Fruit fly (Drosophila melanogaster) whole organism, embryonic: ENCODE results near the gene Sfp33A2.

ENCODE experiments used
- Atf-2 ChIP-seq: fragments of 200-800 bp; sonication (Bioruptor generic); optimal IDR thresholded peaks from 2 replicates; lab custom pipeline; 2016; ENCODE audit warnings: missing biosample characterization, missing genetic modification characterization
- CG12236 ChIP-seq: fragments of 200-800 bp; sonication (Bioruptor generic); optimal IDR thresholded peaks from 2 replicates; lab custom pipeline; 2016; ENCODE audit warnings: missing biosample characterization, missing genetic modification characterization
- CG1233 ChIP-seq: fragments of 200-800 bp; sonication (Bioruptor generic); optimal IDR thresholded peaks from 4 replicates; lab custom pipeline; 2018; ENCODE audit warnings: missing biosample characterization, mild to moderate bottlenecking, missing genetic modification characterization
- CG12744 ChIP-seq: fragments of 200-800 bp; sonication (Bioruptor generic); optimal IDR thresholded peaks from 2 replicates; lab custom pipeline; 2016; ENCODE audit warnings: missing biosample characterization, missing genetic modification characterization
- CG14667 ChIP-seq: fragments of 200-800 bp; sonication (Bioruptor generic); IDR thresholded peaks from 2 replicates; pipeline ENCODE4 v1.3.6; 2022; ENCODE audit warnings: missing biosample characterization, missing genetic modification characterization
- CG17361 ChIP-seq: fragments of 200-800 bp; sonication (Bioruptor generic); IDR thresholded peaks from 3 replicates; pipeline ENCODE4 v1.3.6; 2022; ENCODE audit warnings: missing biosample characterization, missing genetic modification characterization
- CG17802 ChIP-seq: fragments of 200-800 bp; sonication (Bioruptor generic); optimal IDR thresholded peaks from 2 replicates; lab custom pipeline; 2018; ENCODE audit warnings: missing biosample characterization, mild to moderate bottlenecking, missing genetic modification characterization, moderate library complexity
- CG18011 ChIP-seq: fragments of 200-800 bp; sonication (Bioruptor generic); optimal IDR thresholded peaks from 2 replicates; lab custom pipeline; 2017; ENCODE audit warnings: missing biosample characterization, missing genetic modification characterization, mild to moderate bottlenecking, moderate library complexity, missing genotype
- CG2202 ChIP-seq: fragments of 200-800 bp; sonication (Bioruptor generic); optimal IDR thresholded peaks from 2 replicates; lab custom pipeline; 2018; ENCODE audit warnings: missing biosample characterization, mild to moderate bottlenecking, missing genetic modification characterization
- CG30020 ChIP-seq: fragments of 200-800 bp; optimal IDR thresholded peaks from 2 replicates; lab custom pipeline; 2019; ENCODE audit warnings: missing biosample characterization, mild to moderate bottlenecking, missing genetic modification characterization, moderate library complexity
- CG30431 ChIP-seq: fragments of 200-800 bp; sonication (Bioruptor generic); optimal IDR thresholded peaks from 2 replicates; lab custom pipeline; 2017; ENCODE audit warnings: missing biosample characterization, missing genetic modification characterization
- CG3407 ChIP-seq: fragments of 200-800 bp; sonication (Bioruptor generic); optimal IDR thresholded peaks from 2 replicates; lab custom pipeline; 2018; ENCODE audit warnings: missing biosample characterization, mild to moderate bottlenecking, missing genetic modification characterization
- CG7556 ChIP-seq: fragments of 200-800 bp; sonication (Bioruptor generic); optimal IDR thresholded peaks from 2 replicates; lab custom pipeline; 2017; ENCODE audit warnings: missing biosample characterization, mild to moderate bottlenecking, missing genetic modification characterization
- CG7987 ChIP-seq: fragments of 200-800 bp; sonication (Bioruptor generic); optimal IDR thresholded peaks from 2 replicates; lab custom pipeline; 2018; ENCODE audit warnings: missing biosample characterization, mild to moderate bottlenecking, missing genetic modification characterization, moderate library complexity
- CG8924 ChIP-seq: fragments of 200-800 bp; optimal IDR thresholded peaks from 3 replicates; lab custom pipeline; 2019; ENCODE audit warnings: missing biosample characterization, mild to moderate bottlenecking, missing genetic modification characterization, moderate library complexity
- CHES-1-like ChIP-seq: fragments of 200-800 bp; sonication (Bioruptor generic); optimal IDR thresholded peaks from 2 replicates; lab custom pipeline; 2016; ENCODE audit warnings: missing biosample characterization, missing genetic modification characterization
- D ChIP-seq, 2 experiments: fragments of 200-800 bp in 1 of 2; fragments of >200 bp in 1 of 2; sonication (Bioruptor generic) in 1 of 2; optimal IDR thresholded peaks; 2 replicates in 1 of 2; 3 replicates in 1 of 2; lab custom pipeline; 2017; ENCODE audit warnings: mild to moderate bottlenecking in 1 of 2, missing biosample characterization in 1 of 2, missing genetic modification characterization in 1 of 2, missing genetic modification reagents in 1 of 2
- Dip3 ChIP-seq: fragments of 200-800 bp; sonication (Bioruptor generic); optimal IDR thresholded peaks from 3 replicates; lab custom pipeline; 2016; ENCODE audit warnings: missing biosample characterization, missing genetic modification characterization
- Doc2 ChIP-seq: fragments of 200-800 bp; sonication (Bioruptor generic); IDR thresholded peaks from 2 replicates; pipeline ENCODE4 v1.3.6; 2022; ENCODE audit warnings: missing biosample characterization, missing genetic modification characterization
- GATAe ChIP-seq: fragments of 200-800 bp; sonication (Bioruptor generic); conservative IDR thresholded peaks from 2 replicates; pipeline ENCODE4 v1.3.6; 2022; ENCODE audit warnings: missing biosample characterization, missing genetic modification characterization
- HHEX ChIP-seq: fragments of 200-800 bp; sonication (Bioruptor generic); optimal IDR thresholded peaks from 3 replicates; lab custom pipeline; 2017; ENCODE audit warnings: missing biosample characterization, mild to moderate bottlenecking, missing genetic modification characterization, missing genetic modification reagents
- Hsf ChIP-seq: fragments of 200-800 bp; sonication (Bioruptor generic); optimal IDR thresholded peaks from 3 replicates; lab custom pipeline; 2016; ENCODE audit warnings: missing biosample characterization, missing genetic modification characterization
- Jarid2 ChIP-seq: fragments of 200-800 bp; sonication (Bioruptor generic); optimal IDR thresholded peaks from 3 replicates; lab custom pipeline; 2017; ENCODE audit warnings: mild to moderate bottlenecking, missing biosample characterization, missing genetic modification reagents, missing genetic modification characterization
- MESR4 ChIP-seq: fragments of 200-800 bp; sonication (Bioruptor generic); optimal IDR thresholded peaks from 2 replicates; lab custom pipeline; 2018; ENCODE audit warnings: missing biosample characterization, mild to moderate bottlenecking, missing genetic modification characterization, moderate library complexity
- Mrtf ChIP-seq: fragments of 200-800 bp; sonication (Bioruptor generic); IDR thresholded peaks from 3 replicates; pipeline ENCODE4 v1.3.6; 2022; ENCODE audit warnings: missing biosample characterization, missing genetic modification characterization
- NC2β ChIP-seq: fragments of 200-800 bp; sonication (Bioruptor generic); optimal IDR thresholded peaks from 2 replicates; lab custom pipeline; 2016; ENCODE audit warnings: missing biosample characterization, missing genetic modification characterization
- Neu2 ChIP-seq: fragments of 200-800 bp; sonication (Bioruptor generic); optimal IDR thresholded peaks from 3 replicates; lab custom pipeline; 2016; ENCODE audit warnings: missing biosample characterization, missing genetic modification characterization, borderline replicate concordance
- Sin3A ChIP-seq: fragments of >200 bp; optimal IDR thresholded peaks from 2 replicates; lab custom pipeline; 2018
- Usf ChIP-seq: fragments of 200-800 bp; sonication (Bioruptor generic); optimal IDR thresholded peaks from 2 replicates; lab custom pipeline; 2017; ENCODE audit warnings: missing genotype, missing biosample characterization, missing genetic modification characterization
- bbx ChIP-seq: fragments of 200-800 bp; sonication (Bioruptor generic); IDR thresholded peaks from 2 replicates; pipeline ENCODE4 v1.3.6; 2022; ENCODE audit warnings: missing biosample characterization, missing genetic modification characterization; ENCODE audit not compliant: partially characterized antibody
- br ChIP-seq: fragments of >200 bp; optimal IDR thresholded peaks from 2 replicates; lab custom pipeline; 2017
- cg ChIP-seq: fragments of 200-800 bp; sonication (Bioruptor generic); optimal IDR thresholded peaks from 3 replicates; lab custom pipeline; 2019; ENCODE audit warnings: missing biosample characterization, mild to moderate bottlenecking, missing genetic modification characterization, moderate library complexity
- crp ChIP-seq, 2 experiments: fragments of 200-800 bp; sonication (Bioruptor generic); optimal IDR thresholded peaks; 2 replicates in 1 of 2; 3 replicates in 1 of 2; lab custom pipeline; 2017; ENCODE audit warnings: missing biosample characterization in 2 of 2, missing genetic modification characterization in 2 of 2, mild to moderate bottlenecking in 1 of 2, moderate library complexity in 1 of 2
- danr ChIP-seq: fragments of 200-800 bp; sonication (Bioruptor generic); IDR thresholded peaks from 2 replicates; pipeline ENCODE4 v1.3.6; 2022; ENCODE audit warnings: missing biosample characterization, missing genetic modification characterization
- disco-r ChIP-seq: fragments of 200-800 bp; sonication (Bioruptor generic); optimal IDR thresholded peaks from 2 replicates; lab custom pipeline; 2016; ENCODE audit warnings: missing biosample characterization, missing genetic modification characterization
- ems ChIP-seq: fragments of 200-800 bp; sonication (Bioruptor generic); optimal IDR thresholded peaks from 3 replicates; lab custom pipeline; 2016; ENCODE audit warnings: missing biosample characterization, missing genetic modification characterization
- ham ChIP-seq: fragments of 200-800 bp; sonication (Bioruptor generic); IDR thresholded peaks from 2 replicates; pipeline ENCODE4 v1.3.6; 2022; ENCODE audit warnings: missing biosample characterization, missing genetic modification characterization
- her ChIP-seq: fragments of 200-800 bp; sonication (Bioruptor generic); optimal IDR thresholded peaks from 2 replicates; lab custom pipeline; 2016; ENCODE audit warnings: missing biosample characterization, missing genetic modification characterization
- hth ChIP-seq: fragments of >200 bp; optimal IDR thresholded peaks from 2 replicates; lab custom pipeline; 2017; ENCODE audit warnings: inconsistent platforms
- ind ChIP-seq: fragments of 200-800 bp; sonication (Bioruptor generic); optimal IDR thresholded peaks from 3 replicates; lab custom pipeline; 2016; ENCODE audit warnings: missing biosample characterization, missing genetic modification characterization
- ken ChIP-seq: fragments of 200-800 bp; sonication (Bioruptor generic); IDR thresholded peaks from 3 replicates; pipeline ENCODE4 v1.3.6; 2022; ENCODE audit warnings: missing biosample characterization, missing genetic modification characterization
- lab ChIP-seq: fragments of 200-800 bp; sonication (Bioruptor generic); optimal IDR thresholded peaks from 3 replicates; lab custom pipeline; 2017; ENCODE audit warnings: missing biosample characterization, missing genetic modification characterization, mild to moderate bottlenecking, moderate library complexity, missing genetic modification reagents
- lbe ChIP-seq: fragments of 200-800 bp; sonication (Bioruptor generic); optimal IDR thresholded peaks from 2 replicates; lab custom pipeline; 2016; ENCODE audit warnings: missing biosample characterization, mild to moderate bottlenecking, missing genetic modification characterization
- otp ChIP-seq: fragments of 200-800 bp; sonication (Bioruptor generic); IDR thresholded peaks from 3 replicates; pipeline ENCODE4, ENCODE4 v1.3.6; 2022; ENCODE audit warnings: missing biosample characterization, missing genetic modification characterization
- psq ChIP-seq: fragments of 200-800 bp; sonication (Bioruptor generic); optimal IDR thresholded peaks from 2 replicates; lab custom pipeline; 2017; ENCODE audit warnings: missing biosample characterization, missing genetic modification characterization
- salm ChIP-seq: fragments of 200-800 bp; sonication (Bioruptor generic); optimal IDR thresholded peaks from 2 replicates; lab custom pipeline; 2018; ENCODE audit warnings: missing biosample characterization, mild to moderate bottlenecking, missing genetic modification characterization
- sim ChIP-seq: fragments of 200-800 bp; sonication (Bioruptor generic); IDR thresholded peaks from 2 replicates; pipeline ENCODE4 v1.3.6; 2022; ENCODE audit warnings: missing biosample characterization, missing genetic modification characterization
- slp2 ChIP-seq: fragments of 200-800 bp; sonication (Bioruptor generic); optimal IDR thresholded peaks from 2 replicates; lab custom pipeline; 2016; ENCODE audit warnings: missing biosample characterization, missing genetic modification characterization
- tll ChIP-seq, 2 experiments: fragments of 200-800 bp in 1 of 2; fragments of >200 bp in 1 of 2; sonication (Bioruptor generic) in 1 of 2; optimal IDR thresholded peaks; 2 replicates each; lab custom pipeline; 2017 to 2019; ENCODE audit warnings: missing biosample characterization in 2 of 2, missing genetic modification characterization in 2 of 2, mild to moderate bottlenecking in 1 of 2, moderate library complexity in 1 of 2
- unc-4 ChIP-seq: fragments of 200-800 bp; sonication (Bioruptor generic); IDR thresholded peaks from 2 replicates; pipeline ENCODE4 v1.3.6; 2022; ENCODE audit warnings: missing biosample characterization, missing genetic modification characterization; ENCODE audit not compliant: partially characterized antibody
- wdn ChIP-seq: fragments of 200-800 bp; sonication (Bioruptor generic); IDR thresholded peaks from 2 replicates; pipeline ENCODE4 v1.3.6; 2022; ENCODE audit warnings: missing biosample characterization, missing genetic modification characterization

The Sfp33A2 gene

DNA sequence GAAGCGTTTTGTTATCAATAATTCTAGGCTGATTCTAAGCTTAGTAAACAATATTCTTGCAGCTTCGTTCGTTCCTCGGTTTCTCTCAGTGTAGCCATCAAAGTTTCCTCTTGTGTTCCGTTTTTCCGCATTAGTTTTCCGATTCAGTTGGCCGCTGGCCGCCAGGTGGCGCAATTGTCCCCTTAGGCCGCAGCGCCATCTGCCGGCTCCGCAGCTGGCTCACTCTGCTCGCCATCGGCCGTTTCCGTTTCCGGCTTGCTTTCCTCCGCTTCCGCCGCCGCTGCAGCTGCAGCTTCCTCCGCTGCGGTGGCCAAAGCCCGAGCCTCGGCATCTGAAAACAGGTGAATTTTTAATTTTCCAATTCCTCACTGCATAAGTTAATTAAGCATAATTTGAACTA is 21.1 kb upstream of the Sfp33A2 start (continued):
- TF ChIP-seq disco-r (GFP tag; lab: Kevin White, UChicago) (peak; percentile 94), lab (GFP tag; lab: Kevin White, UChicago) (peak; percentile 98), slp2 (peak; percentile 83), tll (GFP tag; optimal IDR thresholded peaks at IDR 0.05; lab: Kevin White, UChicago) (peak in 1 of 2 experiments; percentile 59), CG1233 (GFP tag; lab: Kevin White, UChicago) (peak; percentile 97), NC2β (GFP tag; lab: Kevin White, UChicago) (peak; percentile 98), danr (GFP tag; lab: Robert Waterston, UW) (peak; percentile 79), crp (GFP tag; optimal IDR thresholded peaks at IDR 0.05; lab: Kevin White, UChicago) (peak in 1 of 2 experiments; percentile 27), Jarid2 (GFP tag; lab: Kevin White, UChicago) (peak; percentile 89), her (GFP tag; lab: Kevin White, UChicago) (peak; percentile 94), CG17802 (tag; lab: Kevin White, UChicago) (peak; percentile 91), hth (lab: Kevin White, UChicago) (no peak), CG12744 (peak; percentile 92), salm (tag; lab: Kevin White, UChicago) (peak; percentile 75), ind (GFP tag; lab: Kevin White, UChicago) (peak; percentile 90), Usf (GFP tag; lab: Kevin White, UChicago) (peak; percentile 87), CHES-1-like (GFP tag; lab: Kevin White, UChicago) (peak; percentile 91), Neu2 (GFP tag; lab: Kevin White, UChicago) (peak; percentile 96), D (optimal IDR thresholded peaks at IDR 0.05; lab: Kevin White, UChicago) (no peak), D (GFP tag; optimal IDR thresholded peaks at IDR 0.05; lab: Kevin White, UChicago) (peak; percentile 98), cg (GFP tag; lab: Kevin White, UChicago) (no peak), CG30431 (GFP tag; lab: Kevin White, UChicago) (peak; percentile 98), unc-4 (GFP tag; lab: Robert Waterston, UW) (no peak), Atf-2 (GFP tag; lab: Kevin White, UChicago) (peak; percentile 78), Dip3 (GFP tag; lab: Kevin White, UChicago) (peak; percentile 65), Doc2 (GFP tag; lab: Robert Waterston, UW) (no peak), Sin3A (lab: Kevin White, UChicago) (no peak), CG2202 (tag; lab: Kevin White, UChicago) (peak; percentile 97), MESR4 (GFP tag; lab: Kevin White, UChicago) (peak; percentile 52), lbe (GFP tag; lab: Kevin White, UChicago) (no peak), CG7987 (GFP tag; lab: Kevin White, UChicago) (peak; percentile 97), psq (peak; percentile 74), HHEX (GFP tag; lab: Kevin White, UChicago) (peak; percentile 97), CG3407 (GFP tag; lab: Kevin White, UChicago) (peak; percentile 95), ham (GFP tag; lab: Robert Waterston, UW) (peak; percentile 58; the same call in 1 of the 2 replicates), Mrtf (GFP tag; lab: Robert Waterston, UW) (peak; percentile 87; the same call in 2 of the 3 replicates), Hsf (GFP tag; lab: Kevin White, UChicago) (peak; percentile 92), br (lab: Kevin White, UChicago) (no peak), CG7556 (peak; percentile 82), CG8924 (tag; lab: Kevin White, UChicago) (peak; percentile 78), ken (GFP tag; lab: Robert Waterston, UW) (peak; percentile 93), CG18011 (GFP tag; lab: Kevin White, UChicago) (peak; percentile 80), otp (GFP tag; lab: Robert Waterston, UW) (peak; percentile 98), CG12236 (GFP tag; lab: Kevin White, UChicago) (peak; percentile 96), sim (GFP tag; lab: Robert Waterston, UW) (peak; percentile 97), wdn (GFP tag; lab: Robert Waterston, UW) (peak; percentile 68), ems (GFP tag; lab: Kevin White, UChicago) (peak; percentile 91), CG30020 (peak; percentile 48), CG14667 (GFP tag; lab: Robert Waterston, UW) (peak; percentile 76; the same call in 1 of the 2 replicates), GATAe (GFP tag; lab: Robert Waterston, UW) (peak; percentile 31; the same call in 1 of the 2 replicates), bbx (GFP tag; lab: Robert Waterston, UW) (no peak), CG17361 (GFP tag; lab: Robert Waterston, UW) (peak; percentile 92)
